Worm (Caenorhabditis elegans) whole organism, young adult: ENCODE results near the gene W05E10.5.

Experiments
- K11D2.4 ChIP-seq: fragments of 200-800 bp; sonication (Bioruptor generic); IDR thresholded peaks from 2 replicates; pipeline ENCODE4 v1.3.6; 2022; ENCODE audit warnings: missing genetic modification reagents, missing genetic modification characterization, missing compliant biosample characterization
- hlh-26 ChIP-seq: fragments of 200-800 bp; sonication (Bioruptor generic); conservative IDR thresholded peaks from 2 replicates; pipeline ENCODE4 v1.3.6; 2022; ENCODE audit warnings: missing genetic modification reagents, missing genetic modification characterization, missing compliant biosample characterization
- madf-8 ChIP-seq: fragments of 200-800 bp; sonication (Bioruptor generic); conservative IDR thresholded peaks from 2 replicates; pipeline ENCODE4 v1.3.6; 2022; ENCODE audit warnings: missing genetic modification reagents, missing genetic modification characterization, missing compliant biosample characterization
- rec-8 ChIP-seq, 2 experiments: sonication (generic microtip); optimal IDR thresholded peaks; 2 replicates each; lab custom pipeline; 2016; ENCODE audit warnings: mild to moderate bottlenecking in 2 of 2, missing genetic modification characterization in 2 of 2, missing genetic modification reagents in 2 of 2, missing genotype in 2 of 2, missing biosample characterization in 1 of 2, missing compliant biosample characterization in 1 of 2, moderate library complexity in 1 of 2

The W05E10.5 gene

ce11 chrV:11644166-11644565 lies 51.3 kb downstream of the W05E10.5 start, which contains the start of gene bir-1 (continued):
- TF ChIP-seq madf-8 (GFP tag; lab: Robert Waterston, UW) (peak; percentile 15; the same call in 1 of the 2 replicates), K11D2.4 (no peak), hlh-26 (GFP tag; lab: Robert Waterston, UW) (no peak), rec-8 (tag; optimal IDR thresholded peaks at IDR 0.05; lab: Kevin White, UChicago) (peak in 1 of 2 experiments; percentile 7)
- TF ChIP-seq, all 124 proteins: peak for 33
